Worm (Caenorhabditis elegans): ENCODE data around the gene ric-3.
A peak's percentile ranks its signal among the peaks of the same experiment; 100 is the strongest.

The ric-3 gene

DNA sequence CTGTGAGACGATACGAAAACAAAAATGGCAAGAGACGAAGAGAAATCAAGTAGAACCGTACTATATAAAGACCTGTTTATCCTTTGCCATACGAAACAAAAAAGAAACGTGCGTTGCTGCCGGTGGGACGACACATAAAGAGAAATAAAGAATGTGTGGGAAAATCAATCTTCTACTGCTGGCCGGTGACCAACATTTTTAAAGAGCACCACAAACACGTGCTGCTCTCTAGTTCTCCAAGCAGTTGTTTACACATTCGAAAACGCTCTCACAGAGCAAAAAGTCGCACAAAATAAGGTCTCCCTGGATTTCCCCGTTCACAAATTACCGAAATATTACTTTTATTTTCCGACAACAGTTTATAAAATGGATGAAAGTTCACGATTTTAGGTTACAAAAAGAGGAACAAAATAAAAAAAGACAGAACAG, 28.5 kb upstream of the ric-3 start, which contains the start of gene imp-3:
Gene imp-3, minus strand, starts transcription at position 93 of the 429 bp plus-strand sequence.
- no peak for TF ChIP-seq unc-3 (GFP tag; conservative IDR thresholded peaks at IDR 0.05)
- TF ChIP-seq unc-3 (tag; optimal IDR thresholded peaks at IDR 0.05): no peak
- TF ChIP-seq unc-55 (GFP tag; optimal IDR thresholded peaks at IDR 0.05): no peak
- no peak for TF ChIP-seq nfya-1 (tag; optimal IDR thresholded peaks at IDR 0.05)
- no peak for TF ChIP-seq K09A11.1 (tag; optimal IDR thresholded peaks at IDR 0.05; ENCODE audit: insufficient read depth)
- peak; percentile 12 for TF ChIP-seq hlh-30 (tag; optimal IDR thresholded peaks at IDR 0.05; ENCODE audit: insufficient read depth)
- TF ChIP-seq ama-1 (optimal IDR thresholded peaks at IDR 0.05): peak; percentile 54
- no peak for TF ChIP-seq fax-1 (tag; optimal IDR thresholded peaks at IDR 0.05)
- TF ChIP-seq odd-2 (tag; optimal IDR thresholded peaks at IDR 0.05): no peak
- TF ChIP-seq zip-5 (tag; optimal IDR thresholded peaks at IDR 0.05): no peak
- no peak for TF ChIP-seq pqm-1 (tag; optimal IDR thresholded peaks at IDR 0.05)
- no peak for TF ChIP-seq che-1 (tag; optimal IDR thresholded peaks at IDR 0.05)
- TF ChIP-seq pag-3 (tag; optimal IDR thresholded peaks at IDR 0.05; ENCODE audit: borderline replicate concordance): no peak
- TF ChIP-seq lin-11 (tag; optimal IDR thresholded peaks at IDR 0.05): peak; percentile 5
- peak; percentile 1 for TF ChIP-seq ceh-34 (tag; optimal IDR thresholded peaks at IDR 0.05)
- peak; percentile 22 for TF ChIP-seq ceh-48 (tag; optimal IDR thresholded peaks at IDR 0.05)
- TF ChIP-seq fkh-6 (tag; optimal IDR thresholded peaks at IDR 0.05): no peak

DNA sequence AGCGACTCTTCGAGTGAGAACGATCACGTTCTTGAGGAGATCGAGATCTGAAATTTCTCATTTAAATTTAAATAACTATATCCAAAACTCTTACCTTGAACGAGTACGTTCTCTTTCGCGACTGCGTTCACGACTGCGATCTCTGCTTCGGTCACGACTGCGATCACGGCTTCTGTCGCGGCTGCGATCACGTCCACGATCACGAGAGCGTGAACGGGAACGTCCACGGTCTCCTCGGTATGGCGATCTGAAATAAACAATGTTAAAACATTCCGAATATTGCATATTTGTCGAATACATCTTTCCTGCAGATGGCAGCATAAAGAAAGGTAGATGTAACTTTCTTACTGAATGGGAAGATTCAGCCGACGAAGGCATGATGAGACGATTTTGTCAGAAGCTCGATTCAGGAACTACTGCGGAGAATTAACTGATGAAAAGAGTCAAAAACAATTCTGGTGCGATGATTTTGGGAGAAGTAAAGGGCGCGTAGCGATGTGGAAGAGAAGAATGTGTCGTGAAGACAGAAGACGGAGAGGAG, 27.8 kb upstream of the ric-3 start:
- peak; percentile 10 for TF ChIP-seq hlh-6 (tag; optimal IDR thresholded peaks at IDR 0.05)
- no peak for TF ChIP-seq ceh-9 (tag; optimal IDR thresholded peaks at IDR 0.05)
- no peak for TF ChIP-seq unc-3 (GFP tag; conservative IDR thresholded peaks at IDR 0.05)
- TF ChIP-seq unc-3 (tag; optimal IDR thresholded peaks at IDR 0.05): no peak

DNA sequence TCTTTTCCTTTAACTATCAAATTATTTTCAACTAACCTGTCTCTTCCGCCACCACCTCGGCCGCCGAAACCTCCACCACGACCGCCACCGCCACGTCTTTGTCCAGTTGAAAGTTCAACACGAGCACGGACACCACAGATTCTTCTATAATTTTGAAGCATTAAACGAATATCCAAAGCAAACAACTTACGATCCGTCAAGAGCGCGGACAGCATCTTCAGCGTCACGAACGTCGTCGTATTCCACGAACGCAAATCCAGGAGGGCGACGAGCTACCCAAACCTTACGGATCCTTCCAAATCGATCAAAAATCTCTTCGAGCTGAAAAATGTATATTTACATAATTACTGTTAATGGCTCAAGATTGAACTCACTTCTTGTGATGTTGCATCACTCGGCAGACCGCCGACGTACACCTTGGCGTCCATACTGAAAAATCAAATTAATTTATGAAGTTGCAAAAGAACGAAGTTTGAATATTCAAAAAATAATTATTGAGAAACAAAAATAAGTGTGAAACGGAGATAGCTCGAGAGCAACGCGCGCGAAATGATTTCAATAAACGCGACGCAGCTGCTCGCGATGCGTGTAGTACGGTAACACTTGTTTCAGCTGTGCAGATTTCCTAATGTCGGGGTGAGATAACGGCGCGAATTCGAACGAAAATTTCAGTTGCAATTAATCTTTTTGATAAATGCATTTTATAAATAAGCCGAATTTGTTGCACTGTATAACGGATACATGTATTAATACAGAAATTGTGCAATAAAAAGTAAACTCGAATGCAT, 27.1 kb upstream of the ric-3 start, which contains the start of gene rsp-6:
Gene rsp-6, minus strand, starts transcription at position 429 of the 788 bp plus-strand sequence.
- peak; percentile 75 for TF ChIP-seq dve-1 (tag; optimal IDR thresholded peaks at IDR 0.05)
- TF ChIP-seq ceh-14 (tag; optimal IDR thresholded peaks at IDR 0.05): peak; percentile 52
- peak; percentile 25 for TF ChIP-seq hlh-30 (tag; optimal IDR thresholded peaks at IDR 0.05; ENCODE audit: insufficient read depth)
- TF ChIP-seq nfya-1 (tag; optimal IDR thresholded peaks at IDR 0.05): peak; percentile 95
- peak; percentile 60 for TF ChIP-seq unc-86 (tag; optimal IDR thresholded peaks at IDR 0.05)
- TF ChIP-seq unc-42 (tag; optimal IDR thresholded peaks at IDR 0.05): peak; percentile 88
- TF ChIP-seq ref-2 (tag; optimal IDR thresholded peaks at IDR 0.05): peak; percentile 53
- peak; percentile 73 for TF ChIP-seq elt-2 (tag; optimal IDR thresholded peaks at IDR 0.05)
- peak; percentile 82 for TF ChIP-seq ceh-31 (tag; optimal IDR thresholded peaks at IDR 0.05)
- peak; percentile 9 for TF ChIP-seq ceh-48 (tag; optimal IDR thresholded peaks at IDR 0.05)
- TF ChIP-seq sox-4 (tag; optimal IDR thresholded peaks at IDR 0.05): no peak
- TF ChIP-seq hlh-15 (tag; optimal IDR thresholded peaks at IDR 0.05): no peak
- no peak for TF ChIP-seq syd-9 (tag; optimal IDR thresholded peaks at IDR 0.05)
- TF ChIP-seq ceh-6 (GFP tag; optimal IDR thresholded peaks at IDR 0.05): no peak
- TF ChIP-seq unc-55 (GFP tag; optimal IDR thresholded peaks at IDR 0.05): peak; percentile 83
- no peak for TF ChIP-seq T23F11.4 (GFP tag; optimal IDR thresholded peaks at IDR 0.05)
- TF ChIP-seq zip-5 (tag; optimal IDR thresholded peaks at IDR 0.05): no peak
- TF ChIP-seq hlh-6 (tag; optimal IDR thresholded peaks at IDR 0.05): no peak
- TF ChIP-seq C08G9.2 (tag; optimal IDR thresholded peaks at IDR 0.05): no peak
- TF ChIP-seq ceh-34 (tag; optimal IDR thresholded peaks at IDR 0.05): peak; percentile 47
- TF ChIP-seq ceh-18 (tag; optimal IDR thresholded peaks at IDR 0.05): peak; percentile 71
- TF ChIP-seq unc-3 (GFP tag; conservative IDR thresholded peaks at IDR 0.05): no peak; the same call in 1 of the 2 replicates
- no peak for TF ChIP-seq unc-3 (tag; optimal IDR thresholded peaks at IDR 0.05)
- TF ChIP-seq tbx-2 (tag; optimal IDR thresholded peaks at IDR 0.05): peak; percentile 79
